Fruit fly (Drosophila melanogaster): ENCODE measurements around the gene comm2.
A peak's percentile ranks its signal among the peaks of the same experiment; 100 is the strongest.

comm2 gene

DNA sequence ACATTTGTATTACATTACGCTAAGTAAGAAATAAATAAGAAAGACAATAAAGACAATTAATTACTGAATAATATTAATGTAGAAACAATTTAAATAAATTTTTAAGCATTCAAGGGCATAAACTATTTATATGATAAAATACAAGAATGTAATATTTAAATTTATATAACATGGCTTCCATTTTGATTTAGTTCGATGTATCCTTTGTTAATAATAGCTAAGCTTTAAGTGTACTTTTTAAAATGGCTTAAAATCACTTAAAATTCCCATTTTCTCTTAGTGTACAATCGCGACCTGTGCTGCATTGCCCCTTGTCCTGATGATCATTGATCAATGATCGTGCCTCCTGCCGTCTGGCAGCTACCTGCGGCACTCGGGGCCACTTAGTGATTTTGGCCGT is 29.2 kb downstream of the comm2 start (continued):
- no peak for TF ChIP-seq CG7928 (GFP tag; optimal IDR thresholded peaks at IDR 0.05)
- no peak for TF ChIP-seq CG10654 (GFP tag; optimal IDR thresholded peaks at IDR 0.05)
- no peak for TF ChIP-seq Sry-δ (GFP tag; optimal IDR thresholded peaks at IDR 0.05)
- TF ChIP-seq CG31365 (tag; optimal IDR thresholded peaks at IDR 0.05) = no peak
- no peak for TF ChIP-seq Med (GFP tag)
- peak; percentile 73 for TF ChIP-seq CG33557 (GFP tag; optimal IDR thresholded peaks at IDR 0.05)
- TF ChIP-seq hbn (GFP tag; IDR thresholded peaks at IDR 0.05; ENCODE audit: partially characterized antibody) = no peak
- TF ChIP-seq Xrp1 (GFP tag; IDR thresholded peaks at IDR 0.05) = peak; percentile 66; the same call in 1 of the 2 replicates
- no peak for TF ChIP-seq kay (GFP tag; optimal IDR thresholded peaks at IDR 0.05)
- no peak for TF ChIP-seq CG8765 (GFP tag; IDR thresholded peaks at IDR 0.05)
- no peak for TF ChIP-seq CG9932 (GFP tag; IDR thresholded peaks at IDR 0.05)
- TF ChIP-seq CoRest (tag; optimal IDR thresholded peaks at IDR 0.05) = peak; percentile 37
- TF ChIP-seq Drgx (GFP tag; IDR thresholded peaks at IDR 0.05) = no peak
- no peak for TF ChIP-seq bcd (GFP tag; optimal IDR thresholded peaks at IDR 0.05)
- no peak for TF ChIP-seq CG2678 (tag; optimal IDR thresholded peaks at IDR 0.05)
- no peak for TF ChIP-seq tna (GFP tag; IDR thresholded peaks at IDR 0.05; ENCODE audit: partially characterized antibody)
- no peak for TF ChIP-seq NC2β (GFP tag; optimal IDR thresholded peaks at IDR 0.05)
- no peak for TF ChIP-seq cwo (GFP tag; optimal IDR thresholded peaks at IDR 0.05)
- TF ChIP-seq Nf-YB (GFP tag; optimal IDR thresholded peaks at IDR 0.05) = peak; percentile 5
- no peak for TF ChIP-seq CG11085 (GFP tag; IDR thresholded peaks at IDR 0.05)
- no peak for TF ChIP-seq CG15479 (GFP tag; optimal IDR thresholded peaks at IDR 0.05)
- TF ChIP-seq Mes4 (GFP tag; optimal IDR thresholded peaks at IDR 0.05) = no peak
- TF ChIP-seq Side (GFP tag; optimal IDR thresholded peaks at IDR 0.05) = no peak
- TF ChIP-seq Asciz (GFP tag; optimal IDR thresholded peaks at IDR 0.05) = no peak
- no peak for TF ChIP-seq Sry-β (GFP tag; optimal IDR thresholded peaks at IDR 0.05)
- TF ChIP-seq sug (tag; optimal IDR thresholded peaks at IDR 0.05) = no peak
- TF ChIP-seq Hmx (GFP tag; optimal IDR thresholded peaks at IDR 0.05) = no peak
- no peak for TF ChIP-seq CG3407 (GFP tag; optimal IDR thresholded peaks at IDR 0.05)
- no peak for TF ChIP-seq odd (GFP tag; optimal IDR thresholded peaks at IDR 0.05)
- TF ChIP-seq CG3995 (GFP tag; optimal IDR thresholded peaks at IDR 0.05) = no peak
- no peak for TF ChIP-seq fru (optimal IDR thresholded peaks at IDR 0.05)
- no peak for TF ChIP-seq CG43689 (GFP tag; IDR thresholded peaks at IDR 0.05)
- no peak for TF ChIP-seq dan (GFP tag; IDR thresholded peaks at IDR 0.05)
- no peak for TF ChIP-seq Dad (GFP tag; optimal IDR thresholded peaks at IDR 0.05)
- no peak for TF ChIP-seq CG6175 (GFP tag; IDR thresholded peaks at IDR 0.05)
- TF ChIP-seq crc (GFP tag; optimal IDR thresholded peaks at IDR 0.05) = no peak
- TF ChIP-seq Sox102F (GFP tag; optimal IDR thresholded peaks at IDR 0.05) = no peak
- TF ChIP-seq CG13894 (tag; optimal IDR thresholded peaks at IDR 0.05) = no peak
- TF ChIP-seq Gug (GFP tag; IDR thresholded peaks at IDR 0.05) = no peak
- no peak for TF ChIP-seq sc (optimal IDR thresholded peaks at IDR 0.05)
- TF ChIP-seq sc (GFP tag; optimal IDR thresholded peaks at IDR 0.05) = no peak
- TF ChIP-seq eyg (GFP tag; optimal IDR thresholded peaks at IDR 0.05) = no peak
- peak; percentile 48 for TF ChIP-seq CG31441 (GFP tag; IDR thresholded peaks at IDR 0.05)
- no peak for TF ChIP-seq NFAT (GFP tag; IDR thresholded peaks at IDR 0.05)
- no peak for TF ChIP-seq CG14014 (GFP tag; IDR thresholded peaks at IDR 0.05)
- no peak for TF ChIP-seq Fer2 (tag; optimal IDR thresholded peaks at IDR 0.05)
- no peak for TF ChIP-seq CG1529 (GFP tag; optimal IDR thresholded peaks at IDR 0.05)
- TF ChIP-seq CG1603 (tag; optimal IDR thresholded peaks at IDR 0.05) = no peak
- TF ChIP-seq CG10979 (tag; optimal IDR thresholded peaks at IDR 0.05) = peak; percentile 76
- TF ChIP-seq zf30C (GFP tag; optimal IDR thresholded peaks at IDR 0.05) = peak; percentile 83
- TF ChIP-seq Dp (GFP tag; optimal IDR thresholded peaks at IDR 0.05) = no peak
- no peak for TF ChIP-seq Gsc (GFP tag; IDR thresholded peaks at IDR 0.05)
- no peak for TF ChIP-seq Hr78 (GFP tag; optimal IDR thresholded peaks at IDR 0.05)
